Worm (Caenorhabditis elegans): ENCODE data around the gene acdh-2.

acdh-2 gene

ce11 chrII:5555522-5555921 lies 8.2 kb upstream of the acdh-2 start:
- TF ChIP-seq sdz-12 (GFP tag; optimal IDR thresholded peaks at IDR 0.05) (no peak), fos-1 (tag; optimal IDR thresholded peaks at IDR 0.05) (no peak), unc-62 (GFP tag; optimal IDR thresholded peaks at IDR 0.05 in 1 of 2) (peak in 1 of 2 experiments; percentile 2), unc-62 (tag; optimal IDR thresholded peaks at IDR 0.05) (no peak), dmd-6 (GFP tag; IDR thresholded peaks at IDR 0.05) (no peak), Y48G9A.11 (GFP tag; IDR thresholded peaks at IDR 0.05) (no peak), nhr-42 (GFP tag; IDR thresholded peaks at IDR 0.05) (no peak), pha-4 (GFP tag; IDR thresholded peaks at IDR 0.05) (no peak), pha-4 (tag; optimal IDR thresholded peaks at IDR 0.05) (no peak), nhr-28 (tag; optimal IDR thresholded peaks at IDR 0.05) (no peak), daf-8 (GFP tag; IDR thresholded peaks at IDR 0.05) (no peak), unc-39 (tag; optimal IDR thresholded peaks at IDR 0.05) (no peak), lir-3 (tag; optimal IDR thresholded peaks at IDR 0.05) (no peak), ztf-11 (tag; optimal IDR thresholded peaks at IDR 0.05) (no peak), madf-5 (GFP tag; IDR thresholded peaks at IDR 0.05) (no peak), mdt-29 (GFP tag; IDR thresholded peaks at IDR 0.05) (no peak), dve-1 (tag; optimal IDR thresholded peaks at IDR 0.05; ENCODE audit: insufficient read depth) (peak; percentile 21), hlh-11 (tag; optimal IDR thresholded peaks at IDR 0.05) (no peak), hif-1 (tag; optimal IDR thresholded peaks at IDR 0.05) (no peak), lin-13 (GFP tag; optimal IDR thresholded peaks at IDR 0.05) (no peak), nhr-102 (tag; optimal IDR thresholded peaks at IDR 0.05) (peak; percentile 22), tag-97 (GFP tag; IDR thresholded peaks at IDR 0.05) (no peak), ceh-32 (tag; optimal IDR thresholded peaks at IDR 0.05; ENCODE audit: poor library complexity) (no peak), mxl-3 (GFP tag; optimal IDR thresholded peaks at IDR 0.05) (no peak), cey-2 (tag; optimal IDR thresholded peaks at IDR 0.05; ENCODE audit: borderline replicate concordance, insufficient read depth) (no peak), T26A8.4 (GFP tag; IDR thresholded peaks at IDR 0.05) (no peak), T20F7.1 (GFP tag; optimal IDR thresholded peaks at IDR 0.05) (no peak), hmg-1.1 (GFP tag; IDR thresholded peaks at IDR 0.05) (no peak), ceh-62 (tag; optimal IDR thresholded peaks at IDR 0.05) (no peak), egl-27 (tag; optimal IDR thresholded peaks at IDR 0.05) (no peak), lin-1 (GFP tag; IDR thresholded peaks at IDR 0.05) (no peak), nhr-111 (GFP tag; optimal IDR thresholded peaks at IDR 0.05) (no peak), Y5F2A.4 (GFP tag; optimal IDR thresholded peaks at IDR 0.05) (no peak), Y105C5A.15 (GFP tag; IDR thresholded peaks at IDR 0.05) (no peak), mxl-2 (GFP tag; conservative IDR thresholded peaks at IDR 0.05) (no peak), attf-4 (tag; optimal IDR thresholded peaks at IDR 0.05) (no peak), daf-16 (GFP tag; optimal IDR thresholded peaks at IDR 0.05) (no peak), daf-16 (tag; optimal IDR thresholded peaks at IDR 0.05) (peak; percentile 47), spr-1 (tag; optimal IDR thresholded peaks at IDR 0.05) (no peak)

DNA sequence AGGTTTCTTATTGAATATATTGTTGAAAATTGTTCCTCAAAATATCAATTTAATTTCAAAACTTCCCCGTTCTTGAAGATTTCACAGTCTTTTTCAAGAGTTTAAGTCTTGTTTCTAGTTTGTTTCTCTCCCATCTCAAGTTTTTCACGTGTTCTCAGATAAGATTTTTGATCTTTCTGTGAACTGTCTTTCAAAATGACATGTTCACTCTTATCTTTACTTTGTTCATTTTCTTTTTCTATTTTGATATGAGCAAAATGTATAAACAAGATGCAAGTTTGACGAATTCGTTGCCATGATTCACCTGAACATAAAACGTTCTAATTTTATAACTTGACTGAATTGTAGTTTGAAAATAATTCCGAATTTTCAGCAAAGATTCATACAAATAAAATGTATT lies 7.5 kb upstream of the acdh-2 start:
- TF ChIP-seq mxl-3 (GFP tag; optimal IDR thresholded peaks at IDR 0.05) (no peak), hlh-11 (tag; optimal IDR thresholded peaks at IDR 0.05) (no peak), dmd-6 (GFP tag; IDR thresholded peaks at IDR 0.05) (peak; percentile 85), dve-1 (tag; optimal IDR thresholded peaks at IDR 0.05; ENCODE audit: insufficient read depth) (peak; percentile 19), set-16 (GFP tag; IDR thresholded peaks at IDR 0.05) (no peak), aha-1 (tag) (no peak), hif-1 (tag; optimal IDR thresholded peaks at IDR 0.05) (no peak), pqm-1 (tag; optimal IDR thresholded peaks at IDR 0.05) (no peak), mep-1 (tag; optimal IDR thresholded peaks at IDR 0.05) (no peak), egl-43 (GFP tag; IDR thresholded peaks at IDR 0.05) (no peak), nhr-111 (GFP tag; optimal IDR thresholded peaks at IDR 0.05) (no peak), tag-97 (GFP tag; IDR thresholded peaks at IDR 0.05) (no peak), daf-16 (GFP tag; optimal IDR thresholded peaks at IDR 0.05) (no peak), daf-16 (tag; optimal IDR thresholded peaks at IDR 0.05) (peak; percentile 51), F37D6.2 (tag; optimal IDR thresholded peaks at IDR 0.05) (no peak), ztf-7 (tag; optimal IDR thresholded peaks at IDR 0.05) (no peak), zag-1 (tag; optimal IDR thresholded peaks at IDR 0.05) (no peak), ceh-82 (tag; optimal IDR thresholded peaks at IDR 0.05) (no peak), nhr-102 (tag; optimal IDR thresholded peaks at IDR 0.05) (no peak), egl-27 (tag; optimal IDR thresholded peaks at IDR 0.05) (no peak)
